Fruit fly (Drosophila melanogaster) whole organism, embryonic: ENCODE measurements around the gene CG9289.

ENCODE experiments used
- Abd-B ChIP-seq: fragments of 200-800 bp; sonication (Bioruptor generic); optimal IDR thresholded peaks from 2 replicates; lab custom pipeline; 2018; ENCODE audit warnings: missing biosample characterization, mild to moderate bottlenecking, missing genetic modification characterization, moderate library complexity
- Antp ChIP-seq: fragments of 200-800 bp; sonication (Bioruptor generic); optimal IDR thresholded peaks from 3 replicates; lab custom pipeline; 2016; ENCODE audit warnings: missing biosample characterization, missing genetic modification characterization
- Atf6 ChIP-seq: fragments of 200-800 bp; sonication (Bioruptor generic); IDR thresholded peaks from 2 replicates; pipeline ENCODE4 v1.3.6; 2022; ENCODE audit warnings: missing biosample characterization, missing genetic modification characterization
- CG10209 ChIP-seq: fragments of 200-800 bp; sonication (Bioruptor generic); optimal IDR thresholded peaks from 3 replicates; lab custom pipeline; 2017; ENCODE audit warnings: missing biosample characterization, mild to moderate bottlenecking, missing genetic modification characterization, missing genetic modification reagents
- CG10462 ChIP-seq: fragments of 200-800 bp; sonication (Bioruptor generic); optimal IDR thresholded peaks from 2 replicates; lab custom pipeline; 2016; ENCODE audit warnings: missing biosample characterization, missing genetic modification characterization
- CG11456 ChIP-seq: fragments of 200-800 bp; sonication (Bioruptor generic); IDR thresholded peaks from 3 replicates; pipeline ENCODE4 v1.3.6; 2022; ENCODE audit warnings: missing biosample characterization, missing genetic modification characterization
- CG13775 ChIP-seq: fragments of 200-800 bp; sonication (Bioruptor generic); optimal IDR thresholded peaks from 3 replicates; lab custom pipeline; 2017; ENCODE audit warnings: missing biosample characterization, mild to moderate bottlenecking, missing genetic modification characterization
- CG15073 ChIP-seq: fragments of 200-800 bp; sonication (Bioruptor generic); optimal IDR thresholded peaks from 2 replicates; lab custom pipeline; 2016; ENCODE audit warnings: missing biosample characterization, missing genetic modification characterization
- CG17829 ChIP-seq: fragments of 200-800 bp; optimal IDR thresholded peaks from 2 replicates; lab custom pipeline; 2019; ENCODE audit warnings: missing biosample characterization, mild to moderate bottlenecking, missing genetic modification characterization, moderate library complexity
- CG18599 ChIP-seq: fragments of 200-800 bp; sonication (Bioruptor generic); optimal IDR thresholded peaks from 3 replicates; lab custom pipeline; 2017; ENCODE audit warnings: missing biosample characterization, missing genetic modification characterization, mild to moderate bottlenecking, moderate library complexity, missing genetic modification reagents
- CG30403 ChIP-seq: fragments of 200-800 bp; sonication (Bioruptor generic); optimal IDR thresholded peaks from 3 replicates; lab custom pipeline; 2016; ENCODE audit warnings: missing biosample characterization, missing genetic modification characterization
- CG31224 ChIP-seq: fragments of 200-800 bp; sonication (Bioruptor generic); IDR thresholded peaks from 2 replicates; pipeline ENCODE4 v1.3.6; 2022; ENCODE audit warnings: missing biosample characterization, missing genetic modification characterization
- CG32767 ChIP-seq: fragments of 200-800 bp; sonication (Bioruptor generic); IDR thresholded peaks from 2 replicates; pipeline ENCODE4 v1.3.6; 2022; ENCODE audit warnings: missing biosample characterization, missing genetic modification characterization
- CG34376 ChIP-seq: fragments of 200-800 bp; sonication (Bioruptor generic); optimal IDR thresholded peaks from 2 replicates; lab custom pipeline; 2018; ENCODE audit warnings: missing biosample characterization, mild to moderate bottlenecking, missing genetic modification characterization
- CG3726 ChIP-seq: fragments of 200-800 bp; sonication (Bioruptor generic); IDR thresholded peaks from 3 replicates; pipeline ENCODE4, ENCODE4 v1.3.6; 2022; ENCODE audit warnings: missing biosample characterization, missing genetic modification characterization
- CG43689 ChIP-seq: fragments of 200-800 bp; sonication (Bioruptor generic); IDR thresholded peaks from 2 replicates; pipeline ENCODE4 v1.3.6; 2022; ENCODE audit warnings: missing biosample characterization, missing genetic modification characterization
- CG4617 ChIP-seq: fragments of 200-800 bp; sonication (Bioruptor generic); optimal IDR thresholded peaks from 3 replicates; lab custom pipeline; 2016; ENCODE audit warnings: missing biosample characterization, missing genetic modification characterization, borderline replicate concordance
- CG6683 ChIP-seq: fragments of 200-800 bp; sonication (Bioruptor generic); optimal IDR thresholded peaks from 2 replicates; lab custom pipeline; 2017; ENCODE audit warnings: missing biosample characterization, mild to moderate bottlenecking, missing genetic modification characterization, missing genetic modification reagents
- CG7271 ChIP-seq: fragments of 200-800 bp; sonication (Bioruptor generic); optimal IDR thresholded peaks from 2 replicates; lab custom pipeline; 2018; ENCODE audit warnings: missing biosample characterization, mild to moderate bottlenecking, missing genetic modification characterization, moderate library complexity
- CG7745 ChIP-seq: fragments of 200-800 bp; sonication (Bioruptor generic); optimal IDR thresholded peaks from 2 replicates; lab custom pipeline; 2018; ENCODE audit warnings: missing biosample characterization, mild to moderate bottlenecking, missing genetic modification characterization, moderate library complexity
- CG8924 ChIP-seq: fragments of 200-800 bp; optimal IDR thresholded peaks from 3 replicates; lab custom pipeline; 2019; ENCODE audit warnings: missing biosample characterization, mild to moderate bottlenecking, missing genetic modification characterization, moderate library complexity
- CG9609 ChIP-seq: fragments of 200-800 bp; sonication (Bioruptor generic); optimal IDR thresholded peaks from 3 replicates; lab custom pipeline; 2016; ENCODE audit warnings: missing biosample characterization, missing genetic modification characterization
- CG9727 ChIP-seq: fragments of 200-800 bp; sonication (Bioruptor generic); optimal IDR thresholded peaks from 3 replicates; lab custom pipeline; 2017; ENCODE audit warnings: missing biosample characterization, mild to moderate bottlenecking, missing genetic modification characterization
- Deaf1 ChIP-seq: fragments of 200-800 bp; optimal IDR thresholded peaks from 3 replicates; lab custom pipeline; 2019; ENCODE audit warnings: missing biosample characterization, mild to moderate bottlenecking, missing genetic modification characterization, moderate library complexity
- Doc2 ChIP-seq: fragments of 200-800 bp; sonication (Bioruptor generic); IDR thresholded peaks from 2 replicates; pipeline ENCODE4 v1.3.6; 2022; ENCODE audit warnings: missing biosample characterization, missing genetic modification characterization
- Dp ChIP-seq: fragments of 200-800 bp; sonication (Bioruptor generic); optimal IDR thresholded peaks from 2 replicates; lab custom pipeline; 2018; ENCODE audit warnings: missing biosample characterization, mild to moderate bottlenecking, missing genetic modification characterization, moderate library complexity
- Hand ChIP-seq: fragments of 200-800 bp; sonication (Bioruptor generic); optimal IDR thresholded peaks from 2 replicates; lab custom pipeline; 2017; ENCODE audit warnings: mild to moderate bottlenecking, missing biosample characterization, missing genetic modification reagents, missing genetic modification characterization
- Lim3 ChIP-seq: fragments of 200-800 bp; sonication (Bioruptor generic); IDR thresholded peaks from 2 replicates; pipeline ENCODE4 v1.3.6; 2022; ENCODE audit warnings: missing biosample characterization, missing genetic modification characterization
- MBD-R2 ChIP-seq: fragments of 200-800 bp; sonication (Bioruptor generic); IDR thresholded peaks from 2 replicates; pipeline ENCODE4 v1.3.6; 2022; ENCODE audit warnings: missing biosample characterization, missing genetic modification characterization
- Mes4 ChIP-seq: fragments of 200-800 bp; sonication (Bioruptor generic); optimal IDR thresholded peaks from 2 replicates; lab custom pipeline; 2016; ENCODE audit warnings: missing biosample characterization, missing genetic modification characterization
- Sox102F ChIP-seq: fragments of 200-800 bp; sonication (Bioruptor generic); optimal IDR thresholded peaks from 2 replicates; lab custom pipeline; 2018; ENCODE audit warnings: missing biosample characterization, mild to moderate bottlenecking, missing genetic modification characterization, moderate library complexity
- Spps ChIP-seq: fragments of 200-800 bp; sonication (Bioruptor generic); optimal IDR thresholded peaks from 2 replicates; lab custom pipeline; 2018; ENCODE audit warnings: missing biosample characterization, mild to moderate bottlenecking, missing genetic modification characterization
- Sry-β ChIP-seq: fragments of 200-800 bp; sonication (Bioruptor generic); optimal IDR thresholded peaks from 2 replicates; lab custom pipeline; 2018; ENCODE audit warnings: missing biosample characterization, mild to moderate bottlenecking, missing genetic modification characterization, moderate library complexity
- br ChIP-seq: fragments of >200 bp; optimal IDR thresholded peaks from 2 replicates; lab custom pipeline; 2017
- cato ChIP-seq: fragments of 200-800 bp; sonication (Bioruptor generic); optimal IDR thresholded peaks from 2 replicates; lab custom pipeline; 2016; ENCODE audit warnings: missing biosample characterization, missing genetic modification characterization, borderline replicate concordance
- caup ChIP-seq: fragments of 200-800 bp; sonication (Bioruptor generic); optimal IDR thresholded peaks from 3 replicates; lab custom pipeline; 2017; ENCODE audit warnings: missing biosample characterization, mild to moderate bottlenecking, missing genetic modification characterization, moderate library complexity; ENCODE audit not compliant: severe bottlenecking
- corto ChIP-seq: fragments of 200-800 bp; sonication (Bioruptor generic); optimal IDR thresholded peaks from 2 replicates; lab custom pipeline; 2016; ENCODE audit warnings: missing biosample characterization, mild to moderate bottlenecking, missing genetic modification characterization, moderate library complexity
- dati ChIP-seq: fragments of 200-800 bp; sonication (Bioruptor generic); IDR thresholded peaks from 2 replicates; pipeline ENCODE4 v1.3.6; 2022; ENCODE audit warnings: missing biosample characterization, missing genetic modification characterization
- exex ChIP-seq: fragments of 200-800 bp; sonication (Bioruptor generic); optimal IDR thresholded peaks from 4 replicates; lab custom pipeline; 2018; ENCODE audit warnings: missing biosample characterization, mild to moderate bottlenecking, missing genetic modification characterization, moderate library complexity
- h ChIP-seq: fragments of >200 bp; optimal IDR thresholded peaks from 2 replicates; lab custom pipeline; 2017
- her ChIP-seq: fragments of 200-800 bp; sonication (Bioruptor generic); optimal IDR thresholded peaks from 2 replicates; lab custom pipeline; 2016; ENCODE audit warnings: missing biosample characterization, missing genetic modification characterization
- kah ChIP-seq: fragments of 200-800 bp; sonication (Bioruptor generic); optimal IDR thresholded peaks from 2 replicates; lab custom pipeline; 2018; ENCODE audit warnings: missing biosample characterization, mild to moderate bottlenecking, missing genetic modification characterization
- kni ChIP-seq: fragments of 200-800 bp; sonication (Bioruptor generic); optimal IDR thresholded peaks from 3 replicates; lab custom pipeline; 2017; ENCODE audit warnings: mild to moderate bottlenecking, missing biosample characterization, missing genetic modification reagents, missing genetic modification characterization
- knrl ChIP-seq: fragments of 200-800 bp; sonication (Bioruptor generic); IDR thresholded peaks from 3 replicates; pipeline ENCODE4 v1.3.6; 2022; ENCODE audit warnings: missing biosample characterization, missing genetic modification characterization; ENCODE audit not compliant: partially characterized antibody
- pan ChIP-seq, 4 experiments: fragments of >200 bp in 3 of 4; fragments of 200-800 bp in 1 of 4; sonication (Bioruptor generic) in 1 of 4; optimal IDR thresholded peaks in 3 of 4; IDR thresholded peaks in 1 of 4; 2 replicates each; pipeline versions ENCODE4 v1.3.6 to Lab custom; 2017 to 2022; ENCODE audit warnings: missing biosample characterization in 2 of 4, missing genetic modification characterization in 2 of 4, mixed read lengths in 1 of 4
- sna ChIP-seq: fragments of 200-800 bp; sonication (Bioruptor generic); IDR thresholded peaks from 2 replicates; pipeline ENCODE4 v1.3.6; 2022; ENCODE audit warnings: missing biosample characterization, missing genetic modification characterization; ENCODE audit not compliant: partially characterized antibody
- trem ChIP-seq: fragments of 200-800 bp; optimal IDR thresholded peaks from 3 replicates; lab custom pipeline; 2019; ENCODE audit warnings: missing biosample characterization, mild to moderate bottlenecking, missing genetic modification characterization, moderate library complexity
- ttk ChIP-seq: fragments of 200-800 bp; sonication (Bioruptor generic); IDR thresholded peaks from 2 replicates; pipeline ENCODE4 v2.1.2; 2022; ENCODE audit warnings: missing biosample characterization, missing genetic modification characterization

CG9289 gene

DNA sequence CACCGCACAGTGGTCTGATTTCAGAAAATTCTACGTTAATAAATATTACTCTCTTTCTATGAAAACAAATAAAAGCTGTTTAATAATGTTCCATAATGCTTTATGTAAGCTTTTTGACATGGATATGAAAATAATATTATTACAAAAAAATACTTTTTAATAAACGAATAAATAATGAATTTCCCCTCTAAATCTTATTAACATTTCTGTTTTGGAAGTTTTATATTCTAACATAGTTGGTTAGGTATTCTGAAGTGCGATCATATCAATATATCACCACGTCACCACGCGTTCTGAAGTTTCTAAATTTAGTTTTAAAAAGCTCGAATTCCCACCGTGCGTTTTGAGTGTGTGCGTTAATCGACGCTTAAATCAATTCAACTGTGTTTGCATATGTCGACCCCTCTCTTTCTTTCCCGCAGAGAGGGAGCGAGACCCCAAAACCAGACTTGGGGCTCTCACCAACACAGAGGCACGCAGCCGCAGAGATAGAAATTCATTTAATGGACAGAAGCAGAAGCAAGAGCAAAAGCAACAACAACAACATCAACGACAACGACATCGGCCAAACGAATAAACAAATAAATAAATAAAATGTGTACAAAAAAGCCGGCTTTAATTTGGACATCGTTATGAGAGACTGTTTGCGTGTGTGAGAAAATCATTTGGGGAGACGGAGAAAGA is 7.3 kb upstream of the CG9289 start (continued):
- peak; percentile 43 for TF ChIP-seq her
- peak; percentile 89 for TF ChIP-seq CG13775 (GFP tag; lab: Kevin White, UChicago)
- peak; percentile 86 for TF ChIP-seq CG10209 (GFP tag; lab: Kevin White, UChicago)
- peak; percentile 92 for TF ChIP-seq CG9727
- TF ChIP-seq CG43689 (GFP tag; lab: Robert Waterston, UW), result peak; percentile 43; the same call in 1 of the 2 replicates
- peak; percentile 83 for TF ChIP-seq CG18599 (GFP tag; lab: Kevin White, UChicago)
- TF ChIP-seq dati (GFP tag; lab: Robert Waterston, UW), result no peak
- peak; percentile 68 for TF ChIP-seq cato (GFP tag; lab: Kevin White, UChicago)
- TF ChIP-seq Mes4 (GFP tag; lab: Kevin White, UChicago), result peak; percentile 56
- no peak for TF ChIP-seq Dp (GFP tag; lab: Kevin White, UChicago)
- TF ChIP-seq CG34376 (GFP tag; lab: Kevin White, UChicago), result peak; percentile 82
- TF ChIP-seq trem (tag; lab: Kevin White, UChicago), result peak; percentile 83
- peak; percentile 87 for TF ChIP-seq Sox102F (GFP tag; lab: Kevin White, UChicago)
- TF ChIP-seq CG15073 (GFP tag; lab: Kevin White, UChicago), result peak; percentile 3
- no peak for TF ChIP-seq Lim3 (GFP tag; lab: Robert Waterston, UW)
- TF ChIP-seq pan (optimal IDR thresholded peaks at IDR 0.05; lab: Kevin White, UChicago), result no peak
- peak in 1 of 2 experiments; percentile 77 for TF ChIP-seq pan (GFP tag; optimal IDR thresholded peaks at IDR 0.05 in 1 of 2, IDR thresholded peaks at IDR 0.05 in 1 of 2)
- TF ChIP-seq CG11456, result peak; percentile 31; the same call in 1 of the 3 replicates
- TF ChIP-seq CG3726 (GFP tag; lab: Robert Waterston, UW), result 0 out of 3 replicates have a peak, but pooled peaks have one; percentile 43
- peak; percentile 76 for TF ChIP-seq Spps (tag; lab: Kevin White, UChicago)
- TF ChIP-seq sna (GFP tag; lab: Robert Waterston, UW), result no peak
- TF ChIP-seq Doc2 (GFP tag; lab: Robert Waterston, UW), result 0 out of 2 replicates have a peak, but pooled peaks have one; percentile 20
- peak; percentile 44; the same call in 1 of the 2 replicates for TF ChIP-seq MBD-R2 (GFP tag; lab: Robert Waterston, UW)
- TF ChIP-seq br (lab: Kevin White, UChicago), result no peak
- TF ChIP-seq CG31224 (GFP tag; lab: Robert Waterston, UW), result peak; percentile 49; the same call in 1 of the 2 replicates
- peak; percentile 79 for TF ChIP-seq corto (GFP tag; lab: Kevin White, UChicago)
- peak; percentile 94 for TF ChIP-seq CG8924 (tag; lab: Kevin White, UChicago)
- no peak for TF ChIP-seq h (lab: Kevin White, UChicago)
- peak; percentile 92 for TF ChIP-seq CG30403 (GFP tag; lab: Kevin White, UChicago)
- TF ChIP-seq Hand (GFP tag; lab: Kevin White, UChicago), result peak; percentile 73
- peak; percentile 51 for TF ChIP-seq Sry-β
- TF ChIP-seq kni (GFP tag; lab: Kevin White, UChicago), result peak; percentile 83
- peak; percentile 93 for TF ChIP-seq CG17829 (tag; lab: Kevin White, UChicago)
- peak; percentile 63 for TF ChIP-seq ttk (GFP tag; lab: Robert Waterston, UW)
- peak; percentile 31 for TF ChIP-seq Antp (GFP tag; lab: Kevin White, UChicago)
- peak; percentile 33 for TF ChIP-seq CG9609
- peak; percentile 69 for TF ChIP-seq Deaf1 (tag; lab: Kevin White, UChicago)
- TF ChIP-seq knrl (GFP tag; lab: Robert Waterston, UW), result peak; percentile 24; the same call in 1 of the 3 replicates
- peak; percentile 82 for TF ChIP-seq kah
- TF ChIP-seq Abd-B, result peak; percentile 85
- TF ChIP-seq CG6683 (GFP tag; lab: Kevin White, UChicago), result peak; percentile 76
- peak; percentile 68 for TF ChIP-seq exex (tag; lab: Kevin White, UChicago)
- TF ChIP-seq Atf6 (GFP tag; lab: Robert Waterston, UW), result peak; percentile 75
- peak; percentile 59 for TF ChIP-seq CG10462 (GFP tag; lab: Kevin White, UChicago)
- TF ChIP-seq CG4617, result peak; percentile 57
- TF ChIP-seq CG7271 (tag; lab: Kevin White, UChicago), result peak; percentile 7
- TF ChIP-seq caup (GFP tag; lab: Kevin White, UChicago), result peak; percentile 86
- TF ChIP-seq CG7745 (tag; lab: Kevin White, UChicago), result peak; percentile 0
- peak; percentile 68 for TF ChIP-seq CG32767 (GFP tag; lab: Robert Waterston, UW)
